Fruit fly (Drosophila melanogaster) whole organism, embryonic: ENCODE data around the gene ATPsynG.
A peak's percentile ranks its signal among the peaks of the same experiment; 100 is the strongest.

Source experiments
- Asciz ChIP-seq: fragments of 200-800 bp; sonication (Bioruptor generic); optimal IDR thresholded peaks from 2 replicates; lab custom pipeline; 2017; ENCODE audit warnings: missing biosample characterization, mild to moderate bottlenecking, missing genetic modification characterization, missing genetic modification reagents
- Atf-2 ChIP-seq: fragments of 200-800 bp; sonication (Bioruptor generic); optimal IDR thresholded peaks from 2 replicates; lab custom pipeline; 2016; ENCODE audit warnings: missing biosample characterization, missing genetic modification characterization
- CG10274 ChIP-seq: fragments of 200-800 bp; sonication (Bioruptor generic); optimal IDR thresholded peaks from 3 replicates; lab custom pipeline; 2017; ENCODE audit warnings: missing biosample characterization, mild to moderate bottlenecking, missing genetic modification characterization
- CG10543 ChIP-seq: fragments of 200-800 bp; sonication (Bioruptor generic); optimal IDR thresholded peaks from 3 replicates; lab custom pipeline; 2017; ENCODE audit warnings: missing biosample characterization, mild to moderate bottlenecking, missing genetic modification characterization, moderate library complexity
- CG12219 ChIP-seq: fragments of 200-800 bp; sonication (Bioruptor generic); optimal IDR thresholded peaks from 3 replicates; lab custom pipeline; 2018; ENCODE audit warnings: missing biosample characterization, mild to moderate bottlenecking, missing genetic modification characterization
- CG14667 ChIP-seq: fragments of 200-800 bp; sonication (Bioruptor generic); IDR thresholded peaks from 2 replicates; pipeline ENCODE4 v1.3.6; 2022; ENCODE audit warnings: missing biosample characterization, missing genetic modification characterization
- CG14860 ChIP-seq: fragments of 200-800 bp; sonication (Bioruptor generic); IDR thresholded peaks from 3 replicates; pipeline ENCODE4 v1.3.6; 2022; ENCODE audit warnings: missing biosample characterization, missing genetic modification characterization; ENCODE audit not compliant: partially characterized antibody
- CG15073 ChIP-seq: fragments of 200-800 bp; sonication (Bioruptor generic); optimal IDR thresholded peaks from 2 replicates; lab custom pipeline; 2016; ENCODE audit warnings: missing biosample characterization, missing genetic modification characterization
- CG1647 ChIP-seq: fragments of 200-800 bp; sonication (Bioruptor generic); optimal IDR thresholded peaks from 3 replicates; lab custom pipeline; 2016; ENCODE audit warnings: missing biosample characterization, missing genetic modification characterization
- CG16863 ChIP-seq: fragments of 200-800 bp; sonication (Bioruptor generic); optimal IDR thresholded peaks from 3 replicates; lab custom pipeline; 2016; ENCODE audit warnings: missing biosample characterization, missing genetic modification characterization
- CG1832 ChIP-seq: fragments of 200-800 bp; sonication (Bioruptor generic); optimal IDR thresholded peaks from 2 replicates; lab custom pipeline; 2017; ENCODE audit warnings: missing biosample characterization, mild to moderate bottlenecking, missing genetic modification characterization, inconsistent platforms
- CG2120 ChIP-seq: fragments of 200-800 bp; sonication (Bioruptor generic); optimal IDR thresholded peaks from 3 replicates; lab custom pipeline; 2016; ENCODE audit warnings: missing biosample characterization, missing genetic modification characterization
- CG31441 ChIP-seq: fragments of 200-800 bp; sonication (Bioruptor generic); IDR thresholded peaks from 2 replicates; pipeline ENCODE4 v1.3.6; 2022; ENCODE audit warnings: missing biosample characterization, missing genetic modification characterization
- CG3281 ChIP-seq: fragments of 200-800 bp; sonication (Bioruptor generic); optimal IDR thresholded peaks from 3 replicates; lab custom pipeline; 2017; ENCODE audit warnings: missing biosample characterization, mild to moderate bottlenecking, missing genetic modification characterization
- CG34376 ChIP-seq: fragments of 200-800 bp; sonication (Bioruptor generic); optimal IDR thresholded peaks from 2 replicates; lab custom pipeline; 2018; ENCODE audit warnings: missing biosample characterization, mild to moderate bottlenecking, missing genetic modification characterization
- CG8089 ChIP-seq: fragments of 200-800 bp; sonication (Bioruptor generic); optimal IDR thresholded peaks from 3 replicates; lab custom pipeline; 2016; ENCODE audit warnings: missing biosample characterization, missing genetic modification characterization
- CG8281 ChIP-seq: fragments of 200-800 bp; sonication (Bioruptor generic); optimal IDR thresholded peaks from 2 replicates; lab custom pipeline; 2018; ENCODE audit warnings: missing biosample characterization, mild to moderate bottlenecking, missing genetic modification characterization, moderate library complexity
- CoRest ChIP-seq: fragments of 200-800 bp; sonication (Bioruptor generic); optimal IDR thresholded peaks from 3 replicates; lab custom pipeline; 2018; ENCODE audit warnings: missing biosample characterization, mild to moderate bottlenecking, missing genetic modification characterization, moderate library complexity
- D19B ChIP-seq: fragments of 200-800 bp; sonication (Bioruptor generic); optimal IDR thresholded peaks from 2 replicates; lab custom pipeline; 2017; ENCODE audit warnings: missing biosample characterization, mild to moderate bottlenecking, missing genetic modification characterization
- Dad ChIP-seq: fragments of 200-800 bp; sonication (Bioruptor generic); optimal IDR thresholded peaks from 3 replicates; lab custom pipeline; 2016; ENCODE audit warnings: missing biosample characterization, missing genetic modification characterization
- Dp ChIP-seq: fragments of 200-800 bp; sonication (Bioruptor generic); optimal IDR thresholded peaks from 2 replicates; lab custom pipeline; 2018; ENCODE audit warnings: missing biosample characterization, mild to moderate bottlenecking, missing genetic modification characterization, moderate library complexity
- HLH4C ChIP-seq: fragments of 200-800 bp; sonication (Bioruptor generic); IDR thresholded peaks from 3 replicates; pipeline ENCODE4 v1.3.6; 2022; ENCODE audit warnings: missing biosample characterization, missing genetic modification characterization; ENCODE audit not compliant: partially characterized antibody
- MESR4 ChIP-seq: fragments of 200-800 bp; sonication (Bioruptor generic); optimal IDR thresholded peaks from 2 replicates; lab custom pipeline; 2018; ENCODE audit warnings: missing biosample characterization, mild to moderate bottlenecking, missing genetic modification characterization, moderate library complexity
- Max ChIP-seq: fragments of 200-800 bp; sonication (Bioruptor generic); optimal IDR thresholded peaks from 2 replicates; lab custom pipeline; 2016; ENCODE audit warnings: missing biosample characterization, mild to moderate bottlenecking, missing genetic modification characterization
- Med ChIP-seq: fragments of 200-800 bp; sonication (Bioruptor generic); peaks from one replicate; lab custom pipeline; 2016; ENCODE audit warnings: missing biosample characterization, missing genetic modification characterization, mild to moderate bottlenecking, inconsistent platforms, moderate library complexity
- Meics ChIP-seq: fragments of 200-800 bp; sonication (Bioruptor generic); optimal IDR thresholded peaks from 2 replicates; lab custom pipeline; 2017; ENCODE audit warnings: missing biosample characterization, mild to moderate bottlenecking, missing genetic modification characterization
- Mrtf ChIP-seq: fragments of 200-800 bp; sonication (Bioruptor generic); IDR thresholded peaks from 3 replicates; pipeline ENCODE4 v1.3.6; 2022; ENCODE audit warnings: missing biosample characterization, missing genetic modification characterization
- Nf-YB ChIP-seq: fragments of 200-800 bp; sonication (Bioruptor generic); optimal IDR thresholded peaks from 3 replicates; lab custom pipeline; 2019; ENCODE audit warnings: missing biosample characterization, mild to moderate bottlenecking, missing genetic modification characterization, moderate library complexity
- Pdp1 ChIP-seq, 2 experiments: fragments of 200-800 bp; sonication (Bioruptor generic); optimal IDR thresholded peaks; 3 replicates each; lab custom pipeline; 2016; ENCODE audit warnings: missing biosample characterization in 2 of 2, missing genetic modification characterization in 2 of 2, mild to moderate bottlenecking in 1 of 2, moderate library complexity in 1 of 2
- Stat92E ChIP-seq, 3 experiments: fragments of >200 bp in 2 of 3; fragments of 200-800 bp in 1 of 3; sonication (Bioruptor generic) in 1 of 3; optimal IDR thresholded peaks; 2 replicates each; lab custom pipeline; 2017 to 2019; ENCODE audit warnings: missing biosample characterization in 3 of 3, missing genetic modification characterization in 3 of 3, mild to moderate bottlenecking in 1 of 3, moderate library complexity in 1 of 3
- abd-A ChIP-seq: fragments of 200-800 bp; sonication (Bioruptor generic); optimal IDR thresholded peaks from 3 replicates; lab custom pipeline; 2019; ENCODE audit warnings: missing biosample characterization, mild to moderate bottlenecking, missing genetic modification characterization, moderate library complexity
- ac ChIP-seq: fragments of 200-800 bp; sonication (Bioruptor generic); optimal IDR thresholded peaks from 3 replicates; lab custom pipeline; 2017; ENCODE audit warnings: missing biosample characterization, mild to moderate bottlenecking, missing genetic modification characterization
- ase ChIP-seq: fragments of 200-800 bp; sonication (Bioruptor generic); IDR thresholded peaks from 3 replicates; pipeline ENCODE4 v1.3.6; 2022; ENCODE audit warnings: missing biosample characterization, missing genetic modification characterization
- dysf ChIP-seq: fragments of 200-800 bp; sonication (Bioruptor generic); IDR thresholded peaks from 3 replicates; pipeline ENCODE4 v1.3.6; 2022; ENCODE audit warnings: missing biosample characterization, missing genetic modification characterization
- en ChIP-seq: fragments of 200-800 bp; sonication (Bioruptor generic); optimal IDR thresholded peaks from 2 replicates; lab custom pipeline; 2016; ENCODE audit warnings: missing biosample characterization, missing genetic modification characterization
- eyg ChIP-seq: fragments of 200-800 bp; sonication (Bioruptor generic); optimal IDR thresholded peaks from 3 replicates; lab custom pipeline; 2016; ENCODE audit warnings: missing biosample characterization, missing genetic modification characterization
- grau ChIP-seq: fragments of 200-800 bp; optimal IDR thresholded peaks from 3 replicates; lab custom pipeline; 2019; ENCODE audit warnings: missing biosample characterization, mild to moderate bottlenecking, missing genetic modification characterization, moderate library complexity
- inv ChIP-seq: fragments of 200-800 bp; sonication (Bioruptor generic); IDR thresholded peaks from 2 replicates; pipeline ENCODE4 v1.3.6; 2022; ENCODE audit warnings: missing biosample characterization, missing genetic modification characterization; ENCODE audit not compliant: partially characterized antibody
- kay ChIP-seq: fragments of 200-800 bp; sonication (Bioruptor generic); optimal IDR thresholded peaks from 2 replicates; lab custom pipeline; 2016; ENCODE audit warnings: missing biosample characterization, missing genetic modification characterization
- kni ChIP-seq: fragments of 200-800 bp; sonication (Bioruptor generic); optimal IDR thresholded peaks from 3 replicates; lab custom pipeline; 2017; ENCODE audit warnings: mild to moderate bottlenecking, missing biosample characterization, missing genetic modification reagents, missing genetic modification characterization
- lbe ChIP-seq: fragments of 200-800 bp; sonication (Bioruptor generic); optimal IDR thresholded peaks from 2 replicates; lab custom pipeline; 2016; ENCODE audit warnings: missing biosample characterization, mild to moderate bottlenecking, missing genetic modification characterization
- lov ChIP-seq, 2 experiments: fragments of 200-800 bp in 1 of 2; fragments of >200 bp in 1 of 2; sonication (Bioruptor generic) in 1 of 2; IDR thresholded peaks in 1 of 2; optimal IDR thresholded peaks in 1 of 2; 2 replicates in 1 of 2; 3 replicates in 1 of 2; pipeline versions ENCODE4 v1.3.6 to Lab custom; 2017 to 2022; ENCODE audit warnings: missing biosample characterization in 1 of 2, missing genetic modification characterization in 1 of 2
- mirr ChIP-seq: fragments of 200-800 bp; sonication (Bioruptor generic); optimal IDR thresholded peaks from 3 replicates; lab custom pipeline; 2018; ENCODE audit warnings: missing biosample characterization, mild to moderate bottlenecking, missing genetic modification characterization
- mld ChIP-seq: fragments of 200-800 bp; sonication (Bioruptor generic); IDR thresholded peaks from 3 replicates; pipeline ENCODE4 v1.3.6; 2022; ENCODE audit warnings: missing biosample characterization, missing genetic modification characterization; ENCODE audit not compliant: partially characterized antibody
- row ChIP-seq: fragments of 200-800 bp; sonication (Bioruptor generic); IDR thresholded peaks from 3 replicates; pipeline ENCODE4 v1.3.6; 2022; ENCODE audit warnings: missing biosample characterization, missing genetic modification characterization
- salm ChIP-seq: fragments of 200-800 bp; sonication (Bioruptor generic); optimal IDR thresholded peaks from 2 replicates; lab custom pipeline; 2018; ENCODE audit warnings: missing biosample characterization, mild to moderate bottlenecking, missing genetic modification characterization
- sug ChIP-seq: fragments of 200-800 bp; optimal IDR thresholded peaks from 2 replicates; lab custom pipeline; 2019; ENCODE audit warnings: missing biosample characterization, mild to moderate bottlenecking, missing genetic modification characterization, moderate library complexity
- trh ChIP-seq: fragments of 200-800 bp; sonication (Bioruptor generic); optimal IDR thresholded peaks from 2 replicates; lab custom pipeline; 2016; ENCODE audit warnings: missing biosample characterization, missing genetic modification characterization
- unc-4 ChIP-seq: fragments of 200-800 bp; sonication (Bioruptor generic); IDR thresholded peaks from 2 replicates; pipeline ENCODE4 v1.3.6; 2022; ENCODE audit warnings: missing biosample characterization, missing genetic modification characterization; ENCODE audit not compliant: partially characterized antibody
- wor ChIP-seq: fragments of 200-800 bp; sonication (Bioruptor generic); IDR thresholded peaks from 2 replicates; pipeline ENCODE4 v1.3.6; 2022; ENCODE audit warnings: missing biosample characterization, missing genetic modification characterization
- z ChIP-seq: fragments of 200-800 bp; sonication (Bioruptor generic); IDR thresholded peaks from 3 replicates; pipeline ENCODE4 v1.3.6; 2022; ENCODE audit warnings: missing biosample characterization, missing genetic modification characterization

Gene ATPsynG

DNA sequence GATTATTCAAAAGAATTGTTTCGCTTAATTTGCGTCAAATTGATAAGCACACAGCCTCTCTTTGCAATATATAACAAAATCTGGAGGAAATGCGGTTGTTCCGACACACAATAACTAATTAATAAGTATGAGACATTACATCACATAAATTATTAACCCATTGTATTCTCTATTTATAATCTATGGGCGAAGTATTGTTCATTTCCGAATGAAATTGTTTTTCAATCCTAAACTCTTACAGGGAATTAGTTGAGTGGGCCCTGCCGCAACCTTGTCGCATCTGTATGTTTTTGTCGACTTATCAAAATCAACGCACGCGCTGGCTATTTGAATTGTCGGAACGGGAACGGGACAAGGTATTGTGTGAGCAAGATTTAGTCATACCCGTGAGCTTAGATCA is 4.0 kb downstream of the ATPsynG start, which contains the start of gene CG16743:
TSS of gene CG16743 (plus strand) at position 57 of the 400 bp plus-strand sequence.
- TF ChIP-seq Mrtf (GFP tag; lab: Robert Waterston, UW) (no peak), Nf-YB (GFP tag; lab: Kevin White, UChicago) (no peak), CG1832 (GFP tag; lab: Kevin White, UChicago) (no peak), Atf-2 (no peak), z (GFP tag; lab: Robert Waterston, UW) (no peak), CG3281 (no peak), CG2120 (peak; percentile 46), HLH4C (no peak), Med (GFP tag; lab: Kevin White, UChicago) (peak; percentile 62), lbe (GFP tag; lab: Kevin White, UChicago) (peak; percentile 50), dysf (GFP tag; lab: Robert Waterston, UW) (no peak), Dp (GFP tag; lab: Kevin White, UChicago) (no peak), row (no peak; the same call in 2 of the 3 replicates), mirr (GFP tag; lab: Kevin White, UChicago) (peak; percentile 17), eyg (GFP tag; lab: Kevin White, UChicago) (no peak), abd-A (tag; lab: Kevin White, UChicago) (no peak), Meics (GFP tag; lab: Kevin White, UChicago) (no peak), unc-4 (no peak), CG14667 (GFP tag; lab: Robert Waterston, UW) (no peak), D19B (GFP tag; lab: Kevin White, UChicago) (peak; percentile 11), CG10543 (GFP tag; lab: Kevin White, UChicago) (peak; percentile 34), ac (no peak), Stat92E (GFP tag; optimal IDR thresholded peaks at IDR 0.05; lab: Kevin White, UChicago) (no peak), Max (GFP tag; lab: Kevin White, UChicago) (no peak), CG8281 (tag; lab: Kevin White, UChicago) (no peak), trh (GFP tag; lab: Kevin White, UChicago) (no peak), ase (GFP tag; lab: Robert Waterston, UW) (no peak), CG10274 (GFP tag; lab: Kevin White, UChicago) (peak; percentile 72), lov (optimal IDR thresholded peaks at IDR 0.05; lab: Kevin White, UChicago) (no peak), lov (GFP tag; IDR thresholded peaks at IDR 0.05; lab: Robert Waterston, UW) (no peak), Pdp1 (GFP tag; optimal IDR thresholded peaks at IDR 0.05; lab: Kevin White, UChicago) (peak in 1 of 2 experiments; percentile 76), sug (tag; lab: Kevin White, UChicago) (peak; percentile 16), MESR4 (no peak), CG34376 (GFP tag; lab: Kevin White, UChicago) (peak; percentile 83), CG16863 (GFP tag; lab: Kevin White, UChicago) (no peak), Asciz (GFP tag; lab: Kevin White, UChicago) (no peak), salm (no peak), wor (GFP tag; lab: Robert Waterston, UW) (no peak), Dad (GFP tag; lab: Kevin White, UChicago) (no peak)

DNA sequence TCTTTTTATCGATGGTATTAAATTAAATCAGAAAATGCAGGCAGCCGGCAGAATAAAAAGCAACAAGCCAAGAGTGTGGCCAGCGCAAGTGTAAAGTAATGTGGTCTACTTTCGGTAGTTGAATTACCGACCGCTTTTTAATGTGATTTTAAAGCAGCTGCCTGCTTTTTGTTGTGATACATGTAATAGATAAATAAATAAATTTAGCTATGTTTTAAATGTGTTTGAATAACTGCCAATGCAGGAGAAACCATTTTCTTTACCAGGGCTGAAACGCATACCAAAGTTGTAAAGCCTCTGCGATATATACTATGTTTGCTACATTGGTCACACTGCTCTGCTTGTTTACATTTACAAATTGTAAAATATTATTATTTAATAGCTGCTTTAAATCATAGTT is 6.1 kb downstream of the ATPsynG start, which contains the start of the genes Tmem214 and YL-1:
TSS of gene Tmem214 (minus strand) at position 142 of the 400 bp plus-strand sequence.
TSS of gene YL-1 (plus strand) at position 310 of the 400 bp plus-strand sequence.
- 0 out of 3 replicates have a peak, but pooled peaks have one; percentile 23 for TF ChIP-seq CG14860 (GFP tag; lab: Robert Waterston, UW)
- TF ChIP-seq en (GFP tag; lab: Kevin White, UChicago): no peak
- no peak for TF ChIP-seq CG15073 (GFP tag; lab: Kevin White, UChicago)
- no peak for TF ChIP-seq mld
- TF ChIP-seq kni: peak; percentile 88
- TF ChIP-seq CG8089 (GFP tag; lab: Kevin White, UChicago): no peak
- no peak for TF ChIP-seq CG12219
- peak; percentile 28 for TF ChIP-seq CoRest (tag; lab: Kevin White, UChicago)
- TF ChIP-seq kay (GFP tag; lab: Kevin White, UChicago): no peak
- TF ChIP-seq grau: peak; percentile 11
- TF ChIP-seq inv (GFP tag; lab: Robert Waterston, UW): peak; percentile 48; the same call in 1 of the 2 replicates
- 0 out of 2 replicates have a peak, but pooled peaks have one; percentile 9 for TF ChIP-seq CG31441
- TF ChIP-seq CG1647 (GFP tag; lab: Kevin White, UChicago): no peak
